Fruit fly (Drosophila melanogaster): Measurements from ENCODE around the gene CG4301.

CG4301 gene

DNA sequence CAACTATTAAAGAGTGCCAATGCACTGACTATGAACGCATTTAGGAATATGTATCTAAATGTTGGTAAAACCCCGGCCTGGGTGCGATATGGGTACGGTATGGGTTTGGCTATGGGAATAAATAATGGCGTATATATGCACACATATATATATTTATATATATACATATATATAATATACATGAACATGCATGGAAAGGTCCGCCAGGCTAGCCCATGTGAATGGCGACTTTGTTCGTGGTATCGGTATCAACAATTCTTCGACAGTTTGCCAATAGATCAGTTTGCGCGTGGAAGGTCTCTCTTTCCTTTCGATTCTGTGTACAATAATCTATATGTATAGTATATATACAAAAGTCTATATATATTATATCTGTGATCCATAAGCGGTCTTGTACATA lies at the start of gene CG4301:
CG4301 (plus strand) TSS at position 301 of the 400 bp plus-strand sequence.
- no peak for TF ChIP-seq Myc (optimal IDR thresholded peaks at IDR 0.05)
- TF ChIP-seq lola (GFP tag; optimal IDR thresholded peaks at IDR 0.05): no peak
- TF ChIP-seq usp (GFP tag; optimal IDR thresholded peaks at IDR 0.05): no peak
- TF ChIP-seq ey (GFP tag; optimal IDR thresholded peaks at IDR 0.05): no peak
- TF ChIP-seq rgr (GFP tag; optimal IDR thresholded peaks at IDR 0.05): no peak
- no peak for TF ChIP-seq psq (GFP tag; optimal IDR thresholded peaks at IDR 0.05)
- TF ChIP-seq jim (GFP tag; optimal IDR thresholded peaks at IDR 0.05): no peak
- no peak for TF ChIP-seq dsf (GFP tag; optimal IDR thresholded peaks at IDR 0.05; ENCODE audit: borderline replicate concordance)
- no peak for TF ChIP-seq Hr83 (GFP tag; optimal IDR thresholded peaks at IDR 0.05; ENCODE audit: poor library complexity, severe bottlenecking)
- TF ChIP-seq woc (GFP tag; optimal IDR thresholded peaks at IDR 0.05): no peak
- TF ChIP-seq CrebA (GFP tag; optimal IDR thresholded peaks at IDR 0.05; ENCODE audit: borderline replicate concordance): no peak
- no peak for TF ChIP-seq fru (GFP tag; optimal IDR thresholded peaks at IDR 0.05)
- no peak for TF ChIP-seq Hnf4 (GFP tag; optimal IDR thresholded peaks at IDR 0.05)
- no peak for TF ChIP-seq Jra (GFP tag; optimal IDR thresholded peaks at IDR 0.05)
- no peak for TF ChIP-seq pan (optimal IDR thresholded peaks at IDR 0.05)
- TF ChIP-seq sage (GFP tag; optimal IDR thresholded peaks at IDR 0.05): no peak
- TF ChIP-seq tai (GFP tag; optimal IDR thresholded peaks at IDR 0.05): no peak
- TF ChIP-seq brk (GFP tag; optimal IDR thresholded peaks at IDR 0.05): no peak

DNA sequence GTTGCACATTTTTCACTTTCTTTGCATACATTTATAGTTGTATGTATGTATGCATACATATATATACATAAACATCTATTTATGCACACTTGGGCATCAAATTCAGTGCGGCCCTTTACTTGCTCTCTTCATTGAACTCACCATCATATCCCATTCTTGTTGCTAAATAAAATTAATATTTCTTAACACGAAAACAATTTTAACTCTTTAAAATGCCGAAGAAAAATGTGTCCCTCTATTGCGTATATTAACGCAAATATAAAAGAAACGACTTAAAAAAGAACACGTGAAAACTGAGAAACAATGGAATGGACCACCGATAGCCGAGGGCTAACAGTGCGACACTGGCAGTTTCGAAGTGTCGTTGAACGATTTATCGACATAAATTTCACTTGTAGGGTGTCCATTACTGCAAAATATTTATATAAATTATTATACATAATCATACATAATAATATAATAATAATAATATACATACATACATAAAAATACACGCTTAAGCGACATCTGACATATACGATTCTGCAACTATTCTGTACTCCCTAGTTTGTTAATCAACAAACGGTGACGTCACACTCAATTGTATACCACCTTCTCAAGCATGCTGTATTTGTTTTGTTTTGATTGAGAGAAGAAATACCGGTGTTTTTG lies 46.5 kb upstream of the CG4301 start, which contains the start of the genes U2af50 and PIG-Q:
U2af50 (minus strand) TSS at position 370 of the 651 bp plus-strand sequence.
PIG-Q (plus strand) TSS at position 474 of the 651 bp plus-strand sequence.
- TF ChIP-seq Myc (optimal IDR thresholded peaks at IDR 0.05) (peak; percentile 5), dl (GFP tag; optimal IDR thresholded peaks at IDR 0.05; ENCODE audit: insufficient read depth in 1 of 2, partially characterized antibody in 2 of 2) (no peak), sv (GFP tag; optimal IDR thresholded peaks at IDR 0.05) (peak; percentile 76), CrebA (GFP tag; optimal IDR thresholded peaks at IDR 0.05; ENCODE audit: borderline replicate concordance) (no peak), Jra (GFP tag; optimal IDR thresholded peaks at IDR 0.05) (no peak), usp (GFP tag; optimal IDR thresholded peaks at IDR 0.05) (no peak), ey (GFP tag; optimal IDR thresholded peaks at IDR 0.05) (peak; percentile 56), foxo (GFP tag; optimal IDR thresholded peaks at IDR 0.05) (peak in 1 of 2 experiments; percentile 86), tai (GFP tag; optimal IDR thresholded peaks at IDR 0.05) (no peak), OdsH (GFP tag; optimal IDR thresholded peaks at IDR 0.05) (peak; percentile 63), Rel (GFP tag; optimal IDR thresholded peaks at IDR 0.05) (peak; percentile 14), Rel (tag; optimal IDR thresholded peaks at IDR 0.05) (peak; percentile 74), CG32264 (GFP tag; optimal IDR thresholded peaks at IDR 0.05) (no peak), dsf (GFP tag; optimal IDR thresholded peaks at IDR 0.05; ENCODE audit: borderline replicate concordance) (no peak), CG9705 (GFP tag; optimal IDR thresholded peaks at IDR 0.05) (peak; percentile 84), psq (GFP tag; optimal IDR thresholded peaks at IDR 0.05) (peak; percentile 82), Mio (GFP tag; optimal IDR thresholded peaks at IDR 0.05) (no peak), Dfd (GFP tag; optimal IDR thresholded peaks at IDR 0.05) (no peak), HLH106 (tag; optimal IDR thresholded peaks at IDR 0.05) (peak; percentile 92), Sp1 (GFP tag; optimal IDR thresholded peaks at IDR 0.05) (peak; percentile 90), Dif (GFP tag; optimal IDR thresholded peaks at IDR 0.05; ENCODE audit: partially characterized antibody) (peak; percentile 5), sage (GFP tag; optimal IDR thresholded peaks at IDR 0.05) (peak; percentile 51), dmrt93B (GFP tag; optimal IDR thresholded peaks at IDR 0.05) (no peak), N (GFP tag; optimal IDR thresholded peaks at IDR 0.05) (no peak), woc (GFP tag; optimal IDR thresholded peaks at IDR 0.05) (peak; percentile 45), brk (GFP tag; optimal IDR thresholded peaks at IDR 0.05) (no peak), Hr78 (GFP tag; optimal IDR thresholded peaks at IDR 0.05) (no peak), Vsx2 (GFP tag; optimal IDR thresholded peaks at IDR 0.05; ENCODE audit: partially characterized antibody) (no peak), fru (GFP tag; optimal IDR thresholded peaks at IDR 0.05) (no peak), h (GFP tag; optimal IDR thresholded peaks at IDR 0.05) (no peak), br (GFP tag; optimal IDR thresholded peaks at IDR 0.05) (no peak), lola (GFP tag; optimal IDR thresholded peaks at IDR 0.05) (no peak), Hr83 (GFP tag; optimal IDR thresholded peaks at IDR 0.05; ENCODE audit: poor library complexity, severe bottlenecking) (no peak), jim (GFP tag; optimal IDR thresholded peaks at IDR 0.05) (no peak), GATAd (GFP tag; optimal IDR thresholded peaks at IDR 0.05) (peak; percentile 26), Hnf4 (GFP tag; optimal IDR thresholded peaks at IDR 0.05) (peak; percentile 76), Abd-B (GFP tag; optimal IDR thresholded peaks at IDR 0.05) (no peak), rgr (GFP tag; optimal IDR thresholded peaks at IDR 0.05) (peak; percentile 82), pan (optimal IDR thresholded peaks at IDR 0.05) (no peak)
